Fruit fly (Drosophila melanogaster) whole organism, embryonic: ENCODE measurements around the gene Sec13.

Source experiments
- Aef1 ChIP-seq: fragments of 200-800 bp; sonication (Bioruptor generic); IDR thresholded peaks from 3 replicates; pipeline ENCODE4 v1.3.6; 2022; ENCODE audit warnings: missing biosample characterization, missing genetic modification characterization
- Blimp-1 ChIP-seq: fragments of 200-800 bp; sonication (Bioruptor generic); optimal IDR thresholded peaks from 3 replicates; lab custom pipeline; 2018; ENCODE audit warnings: missing biosample characterization, missing genetic modification characterization, mild to moderate bottlenecking, moderate library complexity, missing genetic modification reagents
- CG11695 ChIP-seq: fragments of 200-800 bp; sonication (Bioruptor generic); IDR thresholded peaks from 3 replicates; pipeline ENCODE4 v1.3.6; 2022; ENCODE audit warnings: missing biosample characterization, missing genetic modification characterization
- CG11723 ChIP-seq: fragments of 200-800 bp; sonication (Bioruptor generic); optimal IDR thresholded peaks from 2 replicates; lab custom pipeline; 2017; ENCODE audit warnings: missing biosample characterization, mild to moderate bottlenecking, missing genetic modification characterization
- CG12236 ChIP-seq: fragments of 200-800 bp; sonication (Bioruptor generic); optimal IDR thresholded peaks from 2 replicates; lab custom pipeline; 2016; ENCODE audit warnings: missing biosample characterization, missing genetic modification characterization
- CG13424 ChIP-seq: fragments of 200-800 bp; sonication (Bioruptor generic); optimal IDR thresholded peaks from 2 replicates; lab custom pipeline; 2019; ENCODE audit warnings: missing biosample characterization, mild to moderate bottlenecking, missing genetic modification characterization, moderate library complexity
- CG15011 ChIP-seq: fragments of 200-800 bp; sonication (Bioruptor generic); optimal IDR thresholded peaks from 3 replicates; lab custom pipeline; 2018; ENCODE audit warnings: missing biosample characterization, mild to moderate bottlenecking, missing genetic modification characterization
- CG15073 ChIP-seq: fragments of 200-800 bp; sonication (Bioruptor generic); optimal IDR thresholded peaks from 2 replicates; lab custom pipeline; 2016; ENCODE audit warnings: missing biosample characterization, missing genetic modification characterization
- CG1603 ChIP-seq: fragments of 200-800 bp; sonication (Bioruptor generic); optimal IDR thresholded peaks from 2 replicates; lab custom pipeline; 2019; ENCODE audit warnings: missing biosample characterization, mild to moderate bottlenecking, missing genetic modification characterization, moderate library complexity
- CG17829 ChIP-seq: fragments of 200-800 bp; optimal IDR thresholded peaks from 2 replicates; lab custom pipeline; 2019; ENCODE audit warnings: missing biosample characterization, mild to moderate bottlenecking, missing genetic modification characterization, moderate library complexity
- CG18476 ChIP-seq: fragments of 200-800 bp; sonication (Bioruptor generic); optimal IDR thresholded peaks from 2 replicates; lab custom pipeline; 2016; ENCODE audit warnings: missing biosample characterization, mild to moderate bottlenecking, missing genetic modification characterization
- CG2875 ChIP-seq: fragments of 200-800 bp; sonication (Bioruptor generic); optimal IDR thresholded peaks from 2 replicates; lab custom pipeline; 2017; ENCODE audit warnings: missing biosample characterization, mild to moderate bottlenecking, missing genetic modification characterization, missing genetic modification reagents
- CG30020 ChIP-seq: fragments of 200-800 bp; optimal IDR thresholded peaks from 2 replicates; lab custom pipeline; 2019; ENCODE audit warnings: missing biosample characterization, mild to moderate bottlenecking, missing genetic modification characterization, moderate library complexity
- CG31388 ChIP-seq: fragments of 200-800 bp; sonication (Bioruptor generic); optimal IDR thresholded peaks from 2 replicates; lab custom pipeline; 2016; ENCODE audit warnings: missing biosample characterization, missing genetic modification characterization
- CG32532 ChIP-seq: fragments of 200-800 bp; sonication (Bioruptor generic); IDR thresholded peaks from 2 replicates; pipeline ENCODE4 v1.3.6; 2022; ENCODE audit warnings: missing biosample characterization, missing genetic modification characterization
- CG3407 ChIP-seq: fragments of 200-800 bp; sonication (Bioruptor generic); optimal IDR thresholded peaks from 2 replicates; lab custom pipeline; 2018; ENCODE audit warnings: missing biosample characterization, mild to moderate bottlenecking, missing genetic modification characterization
- CG43689 ChIP-seq: fragments of 200-800 bp; sonication (Bioruptor generic); IDR thresholded peaks from 2 replicates; pipeline ENCODE4 v1.3.6; 2022; ENCODE audit warnings: missing biosample characterization, missing genetic modification characterization
- CG7745 ChIP-seq: fragments of 200-800 bp; sonication (Bioruptor generic); optimal IDR thresholded peaks from 2 replicates; lab custom pipeline; 2018; ENCODE audit warnings: missing biosample characterization, mild to moderate bottlenecking, missing genetic modification characterization, moderate library complexity
- CG7786 ChIP-seq: fragments of 200-800 bp; sonication (Bioruptor generic); optimal IDR thresholded peaks from 2 replicates; lab custom pipeline; 2016; ENCODE audit warnings: missing biosample characterization, missing genetic modification characterization
- CG9215 ChIP-seq: fragments of 200-800 bp; sonication (Bioruptor generic); IDR thresholded peaks from 2 replicates; pipeline ENCODE4 v1.3.6; 2022; ENCODE audit warnings: missing biosample characterization, missing genetic modification characterization
- Deaf1 ChIP-seq: fragments of 200-800 bp; optimal IDR thresholded peaks from 3 replicates; lab custom pipeline; 2019; ENCODE audit warnings: missing biosample characterization, mild to moderate bottlenecking, missing genetic modification characterization, moderate library complexity
- Hey ChIP-seq: fragments of 200-800 bp; sonication (Bioruptor generic); optimal IDR thresholded peaks from 3 replicates; lab custom pipeline; 2018; ENCODE audit warnings: missing biosample characterization, mild to moderate bottlenecking, missing genetic modification characterization
- Hmr ChIP-seq: fragments of 200-800 bp; sonication (Bioruptor generic); optimal IDR thresholded peaks from 3 replicates; lab custom pipeline; 2017; ENCODE audit warnings: mild to moderate bottlenecking, missing biosample characterization, missing genetic modification reagents, missing genetic modification characterization
- Mrtf ChIP-seq: fragments of 200-800 bp; sonication (Bioruptor generic); IDR thresholded peaks from 3 replicates; pipeline ENCODE4 v1.3.6; 2022; ENCODE audit warnings: missing biosample characterization, missing genetic modification characterization
- Sry-δ ChIP-seq: fragments of 200-800 bp; sonication (Bioruptor generic); optimal IDR thresholded peaks from 2 replicates; lab custom pipeline; 2016; ENCODE audit warnings: missing biosample characterization, missing genetic modification characterization
- Xrp1 ChIP-seq: fragments of 200-800 bp; sonication (Bioruptor generic); IDR thresholded peaks from 2 replicates; pipeline ENCODE4 v1.3.6; 2022; ENCODE audit warnings: missing biosample characterization, missing genetic modification characterization
- amos ChIP-seq: fragments of 200-800 bp; sonication (Bioruptor generic); IDR thresholded peaks from 2 replicates; pipeline ENCODE4 v1.3.6; 2022; ENCODE audit warnings: missing biosample characterization, missing genetic modification characterization; ENCODE audit not compliant: partially characterized antibody
- ap ChIP-seq: fragments of 200-800 bp; sonication (Bioruptor generic); IDR thresholded peaks from 2 replicates; pipeline ENCODE4 v1.3.6; 2022; ENCODE audit warnings: missing biosample characterization, missing genetic modification characterization
- ato ChIP-seq: fragments of 200-800 bp; sonication (Bioruptor generic); IDR thresholded peaks from 2 replicates; pipeline ENCODE4 v1.3.6; 2022; ENCODE audit warnings: missing biosample characterization, missing genetic modification characterization; ENCODE audit not compliant: partially characterized antibody
- bcd ChIP-seq: fragments of 200-800 bp; sonication (Bioruptor generic); optimal IDR thresholded peaks from 2 replicates; lab custom pipeline; 2017; ENCODE audit warnings: missing biosample characterization, mild to moderate bottlenecking, missing genetic modification characterization
- cad ChIP-seq: fragments of >200 bp; optimal IDR thresholded peaks from 2 replicates; lab custom pipeline; 2017; ENCODE audit warnings: missing biosample characterization, missing genetic modification characterization
- da ChIP-seq: fragments of 200-800 bp; sonication (Bioruptor generic); optimal IDR thresholded peaks from 2 replicates; lab custom pipeline; 2016; ENCODE audit warnings: missing biosample characterization, missing genetic modification characterization
- fd3F ChIP-seq: fragments of 200-800 bp; sonication (Bioruptor generic); optimal IDR thresholded peaks from 2 replicates; lab custom pipeline; 2018; ENCODE audit warnings: missing biosample characterization, mild to moderate bottlenecking, missing genetic modification characterization, moderate library complexity
- ftz-f1 ChIP-seq: fragments of 200-800 bp; sonication (Bioruptor generic); optimal IDR thresholded peaks from 2 replicates; lab custom pipeline; 2016; ENCODE audit warnings: missing biosample characterization, missing genetic modification characterization
- grn ChIP-seq: fragments of 200-800 bp; sonication (Bioruptor generic); optimal IDR thresholded peaks from 3 replicates; lab custom pipeline; 2017; ENCODE audit warnings: missing biosample characterization, missing genetic modification characterization
- gro ChIP-seq: fragments of 200-800 bp; sonication (Bioruptor generic); optimal IDR thresholded peaks from 2 replicates; lab custom pipeline; 2016; ENCODE audit warnings: missing biosample characterization, missing genetic modification characterization
- hkb ChIP-seq, 2 experiments: fragments of 200-800 bp in 1 of 2; fragments of >200 bp in 1 of 2; sonication (Bioruptor generic) in 1 of 2; IDR thresholded peaks in 1 of 2; optimal IDR thresholded peaks in 1 of 2; 2 replicates each; pipeline versions ENCODE4 v1.3.6 to Lab custom; 2017 to 2022; ENCODE audit warnings: missing biosample characterization in 1 of 2, missing genetic modification characterization in 1 of 2
- mld ChIP-seq: fragments of 200-800 bp; sonication (Bioruptor generic); IDR thresholded peaks from 3 replicates; pipeline ENCODE4 v1.3.6; 2022; ENCODE audit warnings: missing biosample characterization, missing genetic modification characterization; ENCODE audit not compliant: partially characterized antibody
- nerfin-1 ChIP-seq: fragments of 200-800 bp; sonication (Bioruptor generic); optimal IDR thresholded peaks from 3 replicates; lab custom pipeline; 2019; ENCODE audit warnings: missing biosample characterization, mild to moderate bottlenecking, missing genetic modification characterization, moderate library complexity
- oc ChIP-seq: fragments of 200-800 bp; sonication (Bioruptor generic); optimal IDR thresholded peaks from 2 replicates; lab custom pipeline; 2018; ENCODE audit warnings: missing biosample characterization, mild to moderate bottlenecking, missing genetic modification characterization, moderate library complexity
- ranshi ChIP-seq: fragments of 200-800 bp; sonication (Bioruptor generic); IDR thresholded peaks from 2 replicates; pipeline ENCODE4 v1.3.6; 2022; ENCODE audit warnings: missing biosample characterization, missing genetic modification characterization
- repo ChIP-seq: fragments of 200-800 bp; sonication (Bioruptor generic); optimal IDR thresholded peaks from 2 replicates; lab custom pipeline; 2016; ENCODE audit warnings: missing biosample characterization, missing genetic modification characterization
- row ChIP-seq: fragments of 200-800 bp; sonication (Bioruptor generic); IDR thresholded peaks from 3 replicates; pipeline ENCODE4 v1.3.6; 2022; ENCODE audit warnings: missing biosample characterization, missing genetic modification characterization
- sc ChIP-seq, 3 experiments: fragments of >200 bp in 2 of 3; fragments of 200-800 bp in 1 of 3; sonication (Bioruptor generic) in 1 of 3; optimal IDR thresholded peaks; 2 replicates in 2 of 3; 3 replicates in 1 of 3; lab custom pipeline; 2017; ENCODE audit warnings: mild to moderate bottlenecking in 1 of 3, missing biosample characterization in 1 of 3, missing genetic modification characterization in 1 of 3, missing genetic modification reagents in 1 of 3
- scrt ChIP-seq: fragments of 200-800 bp; sonication (Bioruptor generic); optimal IDR thresholded peaks from 2 replicates; lab custom pipeline; 2018; ENCODE audit warnings: missing biosample characterization, mild to moderate bottlenecking, missing genetic modification characterization, moderate library complexity
- sens-2 ChIP-seq: fragments of 200-800 bp; sonication (Bioruptor generic); IDR thresholded peaks from 2 replicates; pipeline ENCODE4 v1.3.6; 2022; ENCODE audit warnings: missing biosample characterization, missing genetic modification characterization
- sima ChIP-seq: fragments of 200-800 bp; sonication (Bioruptor generic); optimal IDR thresholded peaks from 2 replicates; lab custom pipeline; 2016; ENCODE audit warnings: missing biosample characterization, missing genetic modification characterization
- sna ChIP-seq: fragments of 200-800 bp; sonication (Bioruptor generic); IDR thresholded peaks from 2 replicates; pipeline ENCODE4 v1.3.6; 2022; ENCODE audit warnings: missing biosample characterization, missing genetic modification characterization; ENCODE audit not compliant: partially characterized antibody
- tap ChIP-seq: fragments of 200-800 bp; optimal IDR thresholded peaks from 3 replicates; lab custom pipeline; 2019; ENCODE audit warnings: missing biosample characterization, mild to moderate bottlenecking, missing genetic modification characterization, moderate library complexity
- unpg ChIP-seq: fragments of 200-800 bp; sonication (Bioruptor generic); optimal IDR thresholded peaks from 3 replicates; lab custom pipeline; 2018; ENCODE audit warnings: missing biosample characterization, mild to moderate bottlenecking, missing genetic modification characterization, moderate library complexity
- usp ChIP-seq: fragments of >200 bp; optimal IDR thresholded peaks from 2 replicates; lab custom pipeline; 2017; ENCODE audit warnings: missing biosample characterization, missing genetic modification characterization

Gene Sec13

dm6 chr3R:23386907-23387306, 30.8 kb downstream of the Sec13 start (continued):
- no peak for TF ChIP-seq sens-2
- TF ChIP-seq Xrp1 (GFP tag; lab: Robert Waterston, UW) = peak; percentile 40; the same call in 1 of the 2 replicates
- peak; percentile 69 for TF ChIP-seq Blimp-1 (GFP tag; lab: Kevin White, UChicago)
- TF ChIP-seq mld (GFP tag; lab: Robert Waterston, UW) = no peak
- peak; percentile 30 for TF ChIP-seq CG3407 (GFP tag; lab: Kevin White, UChicago)
- TF ChIP-seq repo = no peak
- no peak for TF ChIP-seq sc (optimal IDR thresholded peaks at IDR 0.05; lab: Kevin White, UChicago)
- no peak for TF ChIP-seq sc (GFP tag; optimal IDR thresholded peaks at IDR 0.05; lab: Kevin White, UChicago)
- peak; percentile 48 for TF ChIP-seq tap (tag; lab: Kevin White, UChicago)
- TF ChIP-seq grn (GFP tag; lab: Kevin White, UChicago) = no peak
- TF ChIP-seq CG7786 (GFP tag; lab: Kevin White, UChicago) = no peak
- TF ChIP-seq ftz-f1 (GFP tag; lab: Kevin White, UChicago) = no peak
- peak; percentile 44 for TF ChIP-seq CG2875 (GFP tag; lab: Kevin White, UChicago)
- no peak for TF ChIP-seq bcd (GFP tag; lab: Kevin White, UChicago)
- peak; percentile 55 for TF ChIP-seq ap (GFP tag; lab: Robert Waterston, UW)
- no peak for TF ChIP-seq hkb (optimal IDR thresholded peaks at IDR 0.05; lab: Kevin White, UChicago)
- peak; percentile 66 for TF ChIP-seq hkb (GFP tag; IDR thresholded peaks at IDR 0.05; lab: Robert Waterston, UW)
- peak; percentile 73 for TF ChIP-seq oc (tag; lab: Kevin White, UChicago)
- peak; percentile 1 for TF ChIP-seq da (GFP tag; lab: Kevin White, UChicago)
- TF ChIP-seq Hey = no peak
- TF ChIP-seq CG7745 (tag; lab: Kevin White, UChicago) = no peak
- TF ChIP-seq CG13424 (tag; lab: Kevin White, UChicago) = peak; percentile 49
- TF ChIP-seq ranshi = no peak
- TF ChIP-seq cad (GFP tag; lab: Kevin White, UChicago) = no peak
- no peak for TF ChIP-seq CG15073 (GFP tag; lab: Kevin White, UChicago)
- TF ChIP-seq sima (GFP tag; lab: Kevin White, UChicago) = no peak
- no peak for TF ChIP-seq Aef1 (GFP tag; lab: Robert Waterston, UW)
- no peak for TF ChIP-seq CG18476 (GFP tag; lab: Kevin White, UChicago)
- peak; percentile 74 for TF ChIP-seq unpg
- no peak for TF ChIP-seq CG30020 (tag; lab: Kevin White, UChicago)
- no peak for TF ChIP-seq Sry-δ (GFP tag; lab: Kevin White, UChicago)
- no peak for TF ChIP-seq CG31388 (GFP tag; lab: Kevin White, UChicago)
- no peak for TF ChIP-seq ato (GFP tag; lab: Robert Waterston, UW)
- TF ChIP-seq CG15011 (GFP tag; lab: Kevin White, UChicago) = no peak
- TF ChIP-seq Mrtf = no peak
- peak; percentile 59 for TF ChIP-seq row (GFP tag; lab: Robert Waterston, UW)
- TF ChIP-seq CG12236 (GFP tag; lab: Kevin White, UChicago) = peak; percentile 9
- no peak for TF ChIP-seq sna (GFP tag; lab: Robert Waterston, UW)
- TF ChIP-seq Deaf1 (tag; lab: Kevin White, UChicago) = no peak
- no peak for TF ChIP-seq scrt (GFP tag; lab: Kevin White, UChicago)
- peak; percentile 25 for TF ChIP-seq nerfin-1 (tag; lab: Kevin White, UChicago)
- TF ChIP-seq fd3F (GFP tag; lab: Kevin White, UChicago) = no peak
- peak; percentile 8 for TF ChIP-seq CG17829
- TF ChIP-seq amos (GFP tag; lab: Robert Waterston, UW) = no peak
- peak; percentile 80 for TF ChIP-seq CG1603
- TF ChIP-seq CG32532 (GFP tag; lab: Robert Waterston, UW) = no peak
- TF ChIP-seq Hmr (GFP tag; lab: Kevin White, UChicago) = no peak
- TF ChIP-seq CG11723 (GFP tag; lab: Kevin White, UChicago) = no peak
- TF ChIP-seq CG11695 (GFP tag; lab: Robert Waterston, UW) = no peak
- TF ChIP-seq usp (GFP tag; lab: Kevin White, UChicago) = no peak
- no peak for TF ChIP-seq gro (GFP tag; lab: Kevin White, UChicago)
- no peak for TF ChIP-seq CG43689 (GFP tag; lab: Robert Waterston, UW)
- no peak for TF ChIP-seq CG9215
